Fruit fly (Drosophila melanogaster): Measurements from ENCODE around the gene Rga.

The Rga gene

DNA sequence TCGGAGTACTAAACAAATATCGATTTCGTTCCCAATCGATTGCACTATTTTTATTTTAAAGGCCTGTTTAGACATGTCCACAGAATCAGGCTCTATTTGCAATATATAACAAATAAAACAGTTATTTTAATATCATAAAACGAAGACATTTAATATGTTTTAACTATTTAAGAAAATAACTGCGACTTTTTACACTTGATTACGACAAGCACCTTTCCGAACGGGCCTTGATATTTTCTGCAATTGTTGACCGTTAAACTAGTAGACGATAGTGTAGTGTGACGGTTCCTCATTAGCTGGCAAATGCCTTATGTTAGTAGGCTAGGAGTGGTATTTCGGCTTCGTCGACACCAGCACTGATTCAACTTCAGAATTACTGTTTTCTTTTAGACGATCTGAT lies 44.3 kb downstream of the Rga start, which contains the start of the genes CG2931 and Rheb (continued):
- TF ChIP-seq CG9437 (GFP tag; optimal IDR thresholded peaks at IDR 0.05) (peak; percentile 5), Dek (tag; optimal IDR thresholded peaks at IDR 0.05) (peak; percentile 36), tin (GFP tag; optimal IDR thresholded peaks at IDR 0.05) (peak; percentile 67), run (tag; optimal IDR thresholded peaks at IDR 0.05) (no peak), z (GFP tag; IDR thresholded peaks at IDR 0.05) (no peak), sob (GFP tag; IDR thresholded peaks at IDR 0.05) (peak; percentile 70), Ravus (GFP tag; IDR thresholded peaks at IDR 0.05) (no peak), lov (optimal IDR thresholded peaks at IDR 0.05) (no peak), lov (GFP tag; IDR thresholded peaks at IDR 0.05) (peak; percentile 27; the same call in 1 of the 3 replicates), CG2116 (GFP tag; optimal IDR thresholded peaks at IDR 0.05) (peak; percentile 83), dimm (GFP tag; IDR thresholded peaks at IDR 0.05) (no peak), CG11560 (tag; IDR thresholded peaks at IDR 0.05) (no peak), HmgZ (tag; optimal IDR thresholded peaks at IDR 0.05) (peak; percentile 72), chm (GFP tag; IDR thresholded peaks at IDR 0.05) (0 out of 2 replicates have a peak, but pooled peaks have one; percentile 12), gcm2 (GFP tag; optimal IDR thresholded peaks at IDR 0.05) (peak; percentile 9), CG2120 (GFP tag; optimal IDR thresholded peaks at IDR 0.05) (peak; percentile 83), CG15514 (GFP tag; optimal IDR thresholded peaks at IDR 0.05) (peak; percentile 81), zfh1 (GFP tag; IDR thresholded peaks at IDR 0.05) (peak; percentile 66; the same call in 2 of the 3 replicates), CG1602 (GFP tag; optimal IDR thresholded peaks at IDR 0.05) (peak; percentile 68), Atf3 (GFP tag; optimal IDR thresholded peaks at IDR 0.05) (no peak), Ssrp (tag; optimal IDR thresholded peaks at IDR 0.05) (peak; percentile 37), Deaf1 (tag; optimal IDR thresholded peaks at IDR 0.05) (peak; percentile 42), CG10274 (GFP tag; optimal IDR thresholded peaks at IDR 0.05) (no peak), Chrac-16 (GFP tag; optimal IDR thresholded peaks at IDR 0.05) (peak; percentile 67), Atf-2 (GFP tag; optimal IDR thresholded peaks at IDR 0.05) (peak; percentile 37), CG9797 (GFP tag; optimal IDR thresholded peaks at IDR 0.05) (peak; percentile 92), CG11247 (GFP tag; IDR thresholded peaks at IDR 0.05) (peak; percentile 47), CG10267 (tag; optimal IDR thresholded peaks at IDR 0.05) (peak; percentile 80), CG5953 (GFP tag; IDR thresholded peaks at IDR 0.05) (no peak; the same call in 1 of the 2 replicates), ase (GFP tag; IDR thresholded peaks at IDR 0.05) (peak; percentile 47; the same call in 2 of the 3 replicates), lbe (GFP tag; optimal IDR thresholded peaks at IDR 0.05) (peak; percentile 30), PHDP (tag; optimal IDR thresholded peaks at IDR 0.05) (peak; percentile 75), vfl (GFP tag; optimal IDR thresholded peaks at IDR 0.05) (peak; percentile 42), tx (GFP tag; optimal IDR thresholded peaks at IDR 0.05) (peak; percentile 32), H15 (GFP tag; IDR thresholded peaks at IDR 0.05) (0 out of 3 replicates have a peak, but pooled peaks have one; percentile 40), Med (GFP tag) (peak; percentile 92), CG13775 (GFP tag; optimal IDR thresholded peaks at IDR 0.05) (peak; percentile 70), wdn (GFP tag; IDR thresholded peaks at IDR 0.05) (no peak), tgo (GFP tag; IDR thresholded peaks at IDR 0.05) (peak; percentile 67), CG14014 (GFP tag; IDR thresholded peaks at IDR 0.05) (peak; percentile 63), lola (GFP tag; optimal IDR thresholded peaks at IDR 0.05) (peak in 1 of 3 experiments; percentile 49), CG11085 (GFP tag; IDR thresholded peaks at IDR 0.05) (peak; percentile 63; the same call in 1 of the 2 replicates), Max (GFP tag; optimal IDR thresholded peaks at IDR 0.05) (peak; percentile 66), Rx (GFP tag; IDR thresholded peaks at IDR 0.05) (peak; percentile 41), CG2129 (GFP tag; IDR thresholded peaks at IDR 0.05; ENCODE audit: partially characterized antibody) (peak; percentile 66), vnd (GFP tag; IDR thresholded peaks at IDR 0.05; ENCODE audit: partially characterized antibody) (peak; percentile 74), pfk (GFP tag; optimal IDR thresholded peaks at IDR 0.05) (no peak), CG7786 (GFP tag; optimal IDR thresholded peaks at IDR 0.05) (peak; percentile 19), dmrt11E (tag; optimal IDR thresholded peaks at IDR 0.05) (peak; percentile 64), lilli (GFP tag; optimal IDR thresholded peaks at IDR 0.05) (peak; percentile 87), CG9215 (GFP tag; IDR thresholded peaks at IDR 0.05) (peak; percentile 52)

Measured in whole organism, embryonic.